Worm (Caenorhabditis elegans) whole organism, early embryonic: ENCODE measurements around the gene F54E12.2.

Experiments used
- B0310.2 ChIP-seq: sonication (generic microtip); optimal IDR thresholded peaks from 2 replicates; lab custom pipeline; 2016; ENCODE audit warnings: mild to moderate bottlenecking, missing genetic modification characterization, missing compliant biosample characterization
- F13C5.2 ChIP-seq: sonication (generic microtip); optimal IDR thresholded peaks from 2 replicates; lab custom pipeline; 2017; ENCODE audit warnings: mild to moderate bottlenecking, missing genetic modification characterization, inconsistent platforms, missing compliant biosample characterization
- aly-1 ChIP-seq: sonication (generic microtip); optimal IDR thresholded peaks from 2 replicates; lab custom pipeline; 2016; ENCODE audit warnings: missing genetic modification characterization, missing compliant biosample characterization
- ama-1 ChIP-seq: fragments of 150-350 bp; optimal IDR thresholded peaks from 2 replicates; lab custom pipeline; 2014
- ceh-13 ChIP-seq: fragments of 200-800 bp; sonication (Bioruptor generic); optimal IDR thresholded peaks from 2 replicates; lab custom pipeline; 2018; ENCODE audit warnings: mild to moderate bottlenecking, missing genetic modification characterization, missing compliant biosample characterization
- ceh-36 ChIP-seq: sonication (generic microtip); optimal IDR thresholded peaks from 2 replicates; lab custom pipeline; 2016; ENCODE audit warnings: missing genetic modification characterization, inconsistent platforms, missing compliant biosample characterization
- ets-7 ChIP-seq: sonication (generic microtip); optimal IDR thresholded peaks from 2 replicates; lab custom pipeline; 2016; ENCODE audit warnings: missing genotype, missing genetic modification characterization, missing compliant biosample characterization
- flt-1 ChIP-seq: fragments of 200-800 bp; sonication (Bioruptor generic); IDR thresholded peaks from 2 replicates; pipeline ENCODE4 v1.3.6; 2022; ENCODE audit warnings: missing genetic modification characterization, missing compliant biosample characterization
- hmbx-1 ChIP-seq: sonication (generic microtip); optimal IDR thresholded peaks from 2 replicates; lab custom pipeline; 2016; ENCODE audit warnings: mild to moderate bottlenecking, missing genetic modification characterization, missing compliant biosample characterization
- hmg-4 ChIP-seq: fragments of 200-800 bp; sonication (Bioruptor generic); optimal IDR thresholded peaks from 2 replicates; lab custom pipeline; 2018; ENCODE audit warnings: mild to moderate bottlenecking, missing genetic modification characterization, missing compliant biosample characterization
- hnd-1 ChIP-seq: sonication (generic microtip); optimal IDR thresholded peaks from 2 replicates; lab custom pipeline; 2016; ENCODE audit warnings: missing genetic modification characterization, missing compliant biosample characterization
- pes-1 ChIP-seq: fragments of 200-800 bp; sonication (Bioruptor generic); IDR thresholded peaks from 2 replicates; pipeline ENCODE4 v1.3.6; 2022; ENCODE audit warnings: missing genetic modification reagents, missing genetic modification characterization, missing compliant biosample characterization
- scrt-1 ChIP-seq: fragments of 200-800 bp; sonication (Bioruptor generic); IDR thresholded peaks from 2 replicates; pipeline ENCODE4 v1.3.6; 2022; ENCODE audit warnings: missing genetic modification characterization, missing compliant biosample characterization
- sea-1 ChIP-seq: fragments of 200-800 bp; sonication (Bioruptor generic); conservative IDR thresholded peaks from 2 replicates; pipeline ENCODE4 v1.3.6; 2022; ENCODE audit warnings: missing genetic modification characterization, missing compliant biosample characterization
- tbx-11 ChIP-seq: fragments of 200-800 bp; sonication (Bioruptor generic); IDR thresholded peaks from 2 replicates; pipeline ENCODE4 v1.3.6; 2022; ENCODE audit warnings: missing genetic modification characterization, missing compliant biosample characterization
- tbx-37 ChIP-seq: fragments of 200-800 bp; sonication (Bioruptor generic); conservative IDR thresholded peaks from 2 replicates; pipeline ENCODE4 v1.3.6; 2022; ENCODE audit warnings: missing genetic modification reagents, missing genetic modification characterization, missing compliant biosample characterization
- tra-4 ChIP-seq: sonication (generic microtip); optimal IDR thresholded peaks from 2 replicates; lab custom pipeline; 2017; ENCODE audit warnings: missing genetic modification characterization, missing compliant biosample characterization

The F54E12.2 gene

DNA sequence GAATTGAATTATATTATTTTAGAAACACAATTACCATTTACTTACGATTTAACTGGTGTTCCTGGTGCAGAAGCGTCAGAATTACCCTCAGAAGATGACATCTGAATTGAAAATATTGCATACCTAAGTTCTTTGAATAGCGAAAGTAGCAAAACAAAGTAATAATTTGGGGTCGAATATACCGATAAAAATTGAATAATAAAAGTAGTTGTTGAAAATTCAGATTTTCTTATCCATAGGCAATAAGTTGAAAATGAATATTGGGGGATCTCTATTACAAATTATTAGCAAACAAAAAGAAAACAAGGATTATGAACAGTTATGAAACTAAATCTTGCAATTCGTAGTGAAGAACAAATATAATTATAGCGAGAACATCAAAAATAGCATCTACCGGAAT lies 7.7 kb downstream of the F54E12.2 start, which contains the start of gene leo-1:
TSS of gene leo-1 (minus strand) at position 101 of the 400 bp plus-strand sequence.
- no peak for TF ChIP-seq ets-7 (tag; lab: Kevin White, UChicago)

- TF ChIP-seq hmg-4 (GFP tag; lab: Kevin White, UChicago) (no peak), F13C5.2 (tag; lab: Kevin White, UChicago) (no peak), hmbx-1 (no peak), aly-1 (no peak)
These were observed 9.9 kb downstream of the F54E12.2 start, which contains the start of gene B0035.21 for ce11 chrIV:11326939-11327565. TSS of gene B0035.21 (plus strand) at chrIV:11327260.

DNA sequence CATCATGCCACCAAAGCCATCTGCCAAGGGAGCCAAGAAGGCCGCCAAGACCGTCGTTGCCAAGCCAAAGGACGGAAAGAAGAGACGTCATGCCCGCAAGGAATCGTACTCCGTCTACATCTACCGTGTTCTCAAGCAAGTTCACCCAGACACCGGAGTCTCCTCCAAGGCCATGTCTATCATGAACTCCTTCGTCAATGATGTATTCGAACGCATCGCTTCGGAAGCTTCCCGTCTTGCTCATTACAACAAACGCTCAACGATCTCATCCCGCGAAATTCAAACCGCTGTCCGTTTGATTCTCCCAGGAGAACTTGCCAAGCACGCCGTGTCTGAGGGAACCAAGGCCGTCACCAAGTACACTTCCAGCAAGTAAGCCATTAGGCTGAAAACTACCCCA lies 12.2 kb downstream of the F54E12.2 start, which contains the start of gene his-48:
TSS of gene his-48 (plus strand) at position 5 of the 400 bp plus-strand sequence.
- peak; percentile 11; the same call in 1 of the 2 replicates for TF ChIP-seq flt-1

DNA sequence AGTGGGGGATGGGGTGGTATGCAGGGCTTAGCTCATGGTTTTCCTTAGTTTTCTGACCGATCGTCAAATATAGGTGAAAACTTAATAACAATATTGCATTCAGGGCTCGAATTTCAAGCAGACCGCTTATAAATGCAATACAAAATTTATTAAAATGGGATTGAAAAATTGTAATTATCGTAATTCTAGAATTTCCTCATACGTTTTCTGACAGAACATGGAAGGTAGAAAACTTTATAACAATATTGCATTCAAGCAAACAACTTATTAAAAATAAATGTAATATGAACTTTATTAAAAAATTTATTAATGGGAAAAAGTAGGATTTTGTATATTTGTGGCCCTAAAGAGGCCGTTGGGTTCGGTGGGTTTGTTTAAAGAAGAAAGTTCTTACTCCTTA lies 13.3 kb downstream of the F54E12.2 start:
- TF ChIP-seq sea-1 (GFP tag; lab: Robert Waterston, UW) (no peak), scrt-1 (GFP tag; lab: Robert Waterston, UW) (no peak), pes-1 (GFP tag; lab: Robert Waterston, UW) (peak; percentile 42; the same call in 1 of the 2 replicates), ceh-13 (GFP tag; lab: Kevin White, UChicago) (no peak)

- TF ChIP-seq flt-1 (no peak), ets-7 (tag; lab: Kevin White, UChicago) (no peak), hmg-4 (GFP tag; lab: Kevin White, UChicago) (no peak), scrt-1 (GFP tag; lab: Robert Waterston, UW) (no peak), ama-1 (lab: Kevin White, UChicago) (no peak), aly-1 (no peak), pes-1 (GFP tag; lab: Robert Waterston, UW) (no peak), sea-1 (GFP tag; lab: Robert Waterston, UW) (no peak), tra-4 (tag; lab: Kevin White, UChicago) (no peak), hnd-1 (no peak), ceh-13 (GFP tag; lab: Kevin White, UChicago) (no peak), B0310.2 (tag; lab: Kevin White, UChicago) (no peak), tbx-37 (GFP tag; lab: Robert Waterston, UW) (no peak), F13C5.2 (tag; lab: Kevin White, UChicago) (no peak), ceh-36 (tag; lab: Kevin White, UChicago) (no peak), hmbx-1 (no peak), tbx-11 (GFP tag; lab: Robert Waterston, UW) (no peak)
These were observed 16.5 kb downstream of the F54E12.2 start, which contains the start of gene edg-1 for ce11 chrIV:11320500-11320899. TSS of gene edg-1 (plus strand) at chrIV:11320800.

DNA sequence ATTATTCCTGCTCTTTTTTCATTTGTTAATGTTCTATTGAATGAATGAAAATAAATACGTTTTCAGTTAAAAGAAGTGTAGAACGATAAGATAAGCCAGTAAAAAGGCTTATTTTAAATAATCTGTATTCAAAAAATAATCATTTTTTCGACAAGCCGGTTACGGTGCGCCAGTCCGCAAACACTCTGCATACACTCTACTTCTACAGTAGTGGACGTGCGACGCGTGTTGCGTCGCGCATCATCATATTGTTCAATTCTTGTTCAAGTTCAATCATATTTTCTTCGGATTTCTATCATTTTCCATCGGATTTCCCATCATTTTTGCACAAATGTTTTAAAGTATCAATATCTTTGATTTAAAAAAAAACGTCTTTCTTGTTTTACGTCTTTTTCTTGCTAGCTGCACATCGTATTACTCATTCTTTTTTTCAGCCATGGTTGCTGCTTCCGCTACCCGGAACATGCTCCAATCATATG lies 17.1 kb downstream of the F54E12.2 start, which contains the start of gene B0035.18:
TSS of gene B0035.18 (plus strand) at position 429 of the 479 bp plus-strand sequence.
- TF ChIP-seq tbx-37 (GFP tag; lab: Robert Waterston, UW) (no peak), aly-1 (no peak), pes-1 (GFP tag; lab: Robert Waterston, UW) (no peak), F13C5.2 (tag; lab: Kevin White, UChicago) (no peak)

DNA sequence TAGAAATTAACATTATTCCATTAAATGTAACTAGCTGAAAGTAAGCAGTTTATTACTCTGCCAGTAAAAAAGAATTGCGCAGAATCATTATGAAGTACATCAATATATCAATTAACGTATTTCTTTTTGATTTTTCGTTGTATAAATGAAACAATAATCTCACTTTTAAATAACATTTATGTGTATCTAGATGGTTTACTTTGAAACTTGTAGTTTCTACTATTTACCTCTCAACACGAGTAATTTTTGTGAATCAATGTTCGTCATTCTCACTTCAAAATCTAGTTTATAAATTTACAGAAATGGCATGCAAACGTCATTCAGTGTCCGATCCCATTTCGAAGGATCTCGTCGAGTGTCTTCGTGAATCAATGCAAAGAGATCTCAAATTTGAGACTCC lies 19.9 kb downstream of the F54E12.2 start, which contains the start of gene gspd-1:
TSS of gene gspd-1 (plus strand) at position 301 of the 400 bp plus-strand sequence.
- TF ChIP-seq tra-4 (tag; lab: Kevin White, UChicago) (no peak), hmg-4 (GFP tag; lab: Kevin White, UChicago) (no peak), ama-1 (lab: Kevin White, UChicago) (no peak), tbx-11 (GFP tag; lab: Robert Waterston, UW) (no peak), tbx-37 (GFP tag; lab: Robert Waterston, UW) (no peak), flt-1 (no peak), F13C5.2 (tag; lab: Kevin White, UChicago) (no peak), scrt-1 (GFP tag; lab: Robert Waterston, UW) (no peak), ets-7 (tag; lab: Kevin White, UChicago) (no peak), B0310.2 (tag; lab: Kevin White, UChicago) (no peak), ceh-13 (GFP tag; lab: Kevin White, UChicago) (no peak)

- no peak for TF ChIP-seq ceh-13 (GFP tag; lab: Kevin White, UChicago)
- no peak for TF ChIP-seq tbx-11 (GFP tag; lab: Robert Waterston, UW)
- TF ChIP-seq pes-1 (GFP tag; lab: Robert Waterston, UW) = no peak
- TF ChIP-seq hmg-4 (GFP tag; lab: Kevin White, UChicago) = no peak
- no peak for TF ChIP-seq hnd-1
These were observed 20.3 kb downstream of the F54E12.2 start for ce11 chrIV:11316640-11317039.

ce11 chrIV:11316106-11316505 lies 20.9 kb downstream of the F54E12.2 start:
- TF ChIP-seq tbx-37 (GFP tag; lab: Robert Waterston, UW) = no peak
- TF ChIP-seq scrt-1 (GFP tag; lab: Robert Waterston, UW) = no peak
- TF ChIP-seq ceh-36 (tag; lab: Kevin White, UChicago) = no peak
- TF ChIP-seq pes-1 (GFP tag; lab: Robert Waterston, UW) = no peak
- TF ChIP-seq ama-1 (lab: Kevin White, UChicago) = no peak
